Worm (Caenorhabditis elegans) whole organism, L4 larva: ENCODE results near the gene T08G5.1.
"Not testable (repeated sequence)": the region's sequence is repeated elsewhere in the genome, so short reads cannot be mapped to it uniquely, and the experiment has no call there.

Experiments
- F44E2.7 ChIP-seq: fragments of 200-800 bp; sonication (Bioruptor generic); IDR thresholded peaks from 2 replicates; pipeline ENCODE4 v2.1.2; 2022; ENCODE audit warnings: missing genetic modification characterization, missing compliant biosample characterization
- Y105C5A.15 ChIP-seq: fragments of 200-800 bp; sonication (Bioruptor generic); IDR thresholded peaks from 2 replicates; pipeline ENCODE4 v1.3.6; 2022; ENCODE audit warnings: missing genetic modification characterization, missing compliant biosample characterization
- Y48G9A.11 ChIP-seq: fragments of 200-800 bp; sonication (Bioruptor generic); IDR thresholded peaks from 2 replicates; pipeline ENCODE4 v1.3.6; 2022; ENCODE audit warnings: missing genetic modification reagents, missing genetic modification characterization, missing compliant biosample characterization
- Y75B8A.6 ChIP-seq: fragments of 200-800 bp; sonication (Bioruptor generic); IDR thresholded peaks from 2 replicates; pipeline ENCODE4 v1.3.6; 2022; ENCODE audit warnings: missing genetic modification reagents, missing genetic modification characterization, missing compliant biosample characterization
- ZK337.2 ChIP-seq: fragments of 200-800 bp; sonication (Bioruptor generic); IDR thresholded peaks from 2 replicates; pipeline ENCODE4 v1.3.6; 2022; ENCODE audit warnings: missing genetic modification reagents, missing genetic modification characterization, missing compliant biosample characterization
- arid-1 ChIP-seq: fragments of 200-800 bp; sonication (Bioruptor generic); conservative IDR thresholded peaks from 2 replicates; pipeline ENCODE4 v1.3.6; 2022; ENCODE audit warnings: missing genetic modification reagents, missing genetic modification characterization, missing compliant biosample characterization
- ceh-20 ChIP-seq: fragments of 200-800 bp; sonication (Bioruptor generic); IDR thresholded peaks from 2 replicates; pipeline ENCODE4 v1.3.6; 2022; ENCODE audit warnings: missing genetic modification reagents, missing genetic modification characterization, missing compliant biosample characterization
- ctbp-1 ChIP-seq: fragments of 200-800 bp; sonication (Bioruptor generic); IDR thresholded peaks from 2 replicates; pipeline ENCODE4 v1.3.6; 2022; ENCODE audit warnings: missing genetic modification reagents, missing genetic modification characterization, missing compliant biosample characterization
- daf-16 ChIP-seq, 3 experiments: sonication (generic microtip); optimal IDR thresholded peaks; 2 replicates each; lab custom pipeline; 2016 to 2017; ENCODE audit warnings: missing genetic modification characterization in 3 of 3, missing genetic modification reagents in 3 of 3, mild to moderate bottlenecking in 2 of 3, missing compliant biosample characterization in 2 of 3, missing biosample characterization in 1 of 3, moderate library complexity in 1 of 3
- daf-8 ChIP-seq: fragments of 200-800 bp; sonication (Bioruptor generic); IDR thresholded peaks from 2 replicates; pipeline ENCODE4 v1.3.6; 2022; ENCODE audit warnings: missing genetic modification characterization, missing compliant biosample characterization
- dmd-6 ChIP-seq: fragments of 200-800 bp; sonication (Bioruptor generic); IDR thresholded peaks from 2 replicates; pipeline ENCODE4 v1.3.6; 2022; ENCODE audit warnings: missing genetic modification reagents, missing genetic modification characterization, missing compliant biosample characterization
- dpl-1 ChIP-seq: fragments of 150-350 bp; optimal IDR thresholded peaks from 2 replicates; lab custom pipeline; 2014; ENCODE audit warnings: missing biosample characterization, missing genetic modification reagents, missing genetic modification characterization
- duxl-1 ChIP-seq: sonication (generic microtip); optimal IDR thresholded peaks from 2 replicates; lab custom pipeline; 2016; ENCODE audit warnings: mild to moderate bottlenecking, missing genetic modification characterization, moderate library complexity, missing compliant biosample characterization; ENCODE audit not compliant: poor library complexity
- dve-1 ChIP-seq: sonication (generic microtip); optimal IDR thresholded peaks from 2 replicates; lab custom pipeline; 2017; ENCODE audit warnings: antibody characterized with exemption, mild to moderate bottlenecking, missing genetic modification characterization, missing compliant biosample characterization; ENCODE audit not compliant: insufficient read depth
- egl-27 ChIP-seq: sonication (generic microtip); optimal IDR thresholded peaks from 3 replicates; lab custom pipeline; 2017; ENCODE audit warnings: missing biosample characterization, missing genetic modification reagents, missing genetic modification characterization
- gei-8 ChIP-seq: fragments of 200-800 bp; sonication (Bioruptor generic); optimal IDR thresholded peaks from 2 replicates; lab custom pipeline; 2018; ENCODE audit warnings: mild to moderate bottlenecking, missing genetic modification characterization, missing compliant biosample characterization
- hlh-11 ChIP-seq: fragments of 200-800 bp; sonication (Bioruptor generic); optimal IDR thresholded peaks from 2 replicates; lab custom pipeline; 2018; ENCODE audit warnings: mild to moderate bottlenecking, missing genetic modification characterization, missing compliant biosample characterization
- hmg-1.1 ChIP-seq: fragments of 200-800 bp; sonication (Bioruptor generic); IDR thresholded peaks from 2 replicates; pipeline ENCODE4 v1.3.6; 2022; ENCODE audit warnings: missing genetic modification reagents, missing genetic modification characterization, missing compliant biosample characterization
- lim-7 ChIP-seq: fragments of 200-800 bp; sonication (Bioruptor generic); IDR thresholded peaks from 2 replicates; pipeline ENCODE4 v1.3.6; 2022; ENCODE audit warnings: missing genetic modification characterization, missing compliant biosample characterization
- lin-1 ChIP-seq: fragments of 200-800 bp; sonication (Bioruptor generic); IDR thresholded peaks from 2 replicates; pipeline ENCODE4 v1.3.6; 2022; ENCODE audit warnings: missing genetic modification reagents, missing genetic modification characterization, missing compliant biosample characterization
- lin-15B ChIP-seq: fragments of 150-350 bp; sonication (generic microtip); optimal IDR thresholded peaks from 3 replicates; lab custom pipeline; 2014; ENCODE audit warnings: missing biosample characterization, missing genetic modification characterization
- lin-38 ChIP-seq: fragments of 200-800 bp; sonication (Bioruptor generic); IDR thresholded peaks from 2 replicates; pipeline ENCODE4 v1.3.6; 2022; ENCODE audit warnings: missing genetic modification reagents, missing genetic modification characterization, missing compliant biosample characterization
- lir-3 ChIP-seq: sonication (generic microtip); optimal IDR thresholded peaks from 2 replicates; lab custom pipeline; 2016; ENCODE audit warnings: mild to moderate bottlenecking, missing genetic modification characterization, missing compliant biosample characterization
- lsy-2 ChIP-seq, 2 experiments: fragments of 150-350 bp in 1 of 2; sonication (generic microtip) in 1 of 2; optimal IDR thresholded peaks; 2 replicates each; lab custom pipeline; 2014 to 2017; ENCODE audit warnings: missing biosample characterization in 2 of 2, missing genetic modification characterization in 2 of 2
- madf-5 ChIP-seq, 2 experiments: fragments of 200-800 bp; sonication (Bioruptor generic); IDR thresholded peaks; 2 replicates each; pipeline ENCODE4 v1.3.6; 2022; ENCODE audit warnings: missing compliant biosample characterization in 2 of 2, missing genetic modification characterization in 2 of 2
- mes-2 ChIP-seq: sonication (generic microtip); optimal IDR thresholded peaks from 2 replicates; lab custom pipeline; 2016; ENCODE audit warnings: missing genotype, mild to moderate bottlenecking, missing genetic modification characterization, missing compliant biosample characterization; ENCODE audit not compliant: poor library complexity, severe bottlenecking
- mxl-2 ChIP-seq: fragments of 200-800 bp; sonication (Bioruptor generic); conservative IDR thresholded peaks from 2 replicates; pipeline ENCODE4 v1.3.6; 2022; ENCODE audit warnings: missing genetic modification reagents, missing genetic modification characterization, missing compliant biosample characterization
- nhr-102 ChIP-seq: sonication (generic microtip); optimal IDR thresholded peaks from 2 replicates; lab custom pipeline; 2016; ENCODE audit warnings: mild to moderate bottlenecking, missing genetic modification characterization, moderate library complexity, missing compliant biosample characterization
- nhr-41 ChIP-seq: fragments of 200-800 bp; sonication (Bioruptor generic); IDR thresholded peaks from 2 replicates; pipeline ENCODE4 v1.3.6; 2022; ENCODE audit warnings: missing genetic modification reagents, missing genetic modification characterization, missing compliant biosample characterization
- nhr-42 ChIP-seq: fragments of 200-800 bp; sonication (Bioruptor generic); IDR thresholded peaks from 2 replicates; pipeline ENCODE4 v1.3.6; 2022; ENCODE audit warnings: missing genetic modification characterization, missing compliant biosample characterization
- nhr-6 ChIP-seq: fragments of 150-350 bp; optimal IDR thresholded peaks from 2 replicates; lab custom pipeline; 2014; ENCODE audit warnings: missing biosample characterization, missing genetic modification characterization
- nhr-76 ChIP-seq: fragments of 150-350 bp; optimal IDR thresholded peaks from 2 replicates; lab custom pipeline; 2014; ENCODE audit warnings: missing biosample characterization, missing genetic modification characterization
- php-3 ChIP-seq: fragments of 200-800 bp; sonication (Bioruptor generic); IDR thresholded peaks from 2 replicates; pipeline ENCODE4 v1.3.6; 2022; ENCODE audit warnings: missing genetic modification reagents, missing genetic modification characterization, missing compliant biosample characterization
- rbr-2 ChIP-seq: sonication (generic microtip); optimal IDR thresholded peaks from 2 replicates; lab custom pipeline; 2016; ENCODE audit warnings: missing genotype, missing genetic modification characterization, missing compliant biosample characterization
- saeg-2 ChIP-seq: fragments of 200-800 bp; sonication (Bioruptor generic); IDR thresholded peaks from 2 replicates; pipeline ENCODE4 v1.3.6; 2022; ENCODE audit warnings: missing genetic modification reagents, missing genetic modification characterization, missing compliant biosample characterization
- set-16 ChIP-seq: fragments of 200-800 bp; sonication (Bioruptor generic); IDR thresholded peaks from 2 replicates; pipeline ENCODE4 v1.3.6; 2022; ENCODE audit warnings: missing genetic modification reagents, missing genetic modification characterization, missing compliant biosample characterization
- skn-1 ChIP-seq: fragments of 150-350 bp; optimal IDR thresholded peaks from 2 replicates; lab custom pipeline; 2014; ENCODE audit warnings: missing biosample characterization, missing genetic modification characterization
- spr-3 ChIP-seq: fragments of 200-800 bp; sonication (Bioruptor generic); optimal IDR thresholded peaks from 2 replicates; lab custom pipeline; 2018; ENCODE audit warnings: mild to moderate bottlenecking, missing genetic modification characterization, missing compliant biosample characterization
- tag-97 ChIP-seq: fragments of 200-800 bp; sonication (Bioruptor generic); IDR thresholded peaks from 2 replicates; pipeline ENCODE4 v1.3.6; 2022; ENCODE audit warnings: missing genetic modification characterization, missing compliant biosample characterization
- vab-7 ChIP-seq: fragments of 200-800 bp; sonication (Bioruptor generic); IDR thresholded peaks from 2 replicates; pipeline ENCODE4 v1.3.6; 2022; ENCODE audit warnings: missing genetic modification reagents, missing genetic modification characterization, missing compliant biosample characterization
- zfp-3 ChIP-seq: fragments of 200-800 bp; sonication (Bioruptor generic); conservative IDR thresholded peaks from 2 replicates; pipeline ENCODE4 v1.3.6; 2022; ENCODE audit warnings: missing genetic modification reagents, missing genetic modification characterization, missing compliant biosample characterization
- zip-2 ChIP-seq: fragments of 150-350 bp; optimal IDR thresholded peaks from 2 replicates; lab custom pipeline; 2014; ENCODE audit warnings: missing biosample characterization, missing genetic modification characterization

T08G5.1 gene

DNA sequence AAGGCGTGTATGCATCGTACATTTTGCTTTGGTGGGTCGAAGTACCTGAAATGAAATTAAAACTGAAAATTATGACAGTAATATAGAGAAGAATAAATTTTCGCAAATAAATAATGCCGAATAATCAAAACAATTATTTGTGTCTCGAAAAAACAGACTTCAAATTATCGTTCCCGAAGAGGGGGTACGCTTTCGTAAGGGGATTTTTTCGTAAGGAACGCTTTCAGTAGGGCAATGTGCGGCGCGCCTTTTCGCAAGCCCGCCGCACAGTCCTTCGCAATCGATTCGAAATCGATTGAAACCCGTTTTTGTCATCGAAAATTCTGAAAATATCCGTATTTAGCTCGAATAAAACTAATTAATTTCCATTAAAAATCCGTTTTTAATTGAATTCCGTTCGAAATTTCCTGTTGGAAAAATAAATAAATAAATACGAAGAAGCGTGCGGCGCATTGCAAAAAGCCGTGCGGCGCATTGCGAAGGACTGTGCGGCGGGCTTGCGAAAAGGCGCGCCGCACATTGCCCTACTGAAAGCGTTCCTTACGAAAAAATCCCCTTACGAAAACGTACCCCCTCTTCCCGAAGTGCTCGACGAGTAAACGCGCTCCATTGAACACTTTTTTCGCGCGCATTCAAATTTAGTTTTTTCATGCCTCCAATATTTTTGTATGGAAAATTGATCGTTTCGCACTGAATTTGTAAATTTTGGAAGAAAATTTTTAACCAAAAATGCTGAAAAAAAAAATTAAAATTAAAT is 19.9 kb downstream of the T08G5.1 start, which contains the start of gene vps-39 (continued):
- TF ChIP-seq hmg-1.1 (GFP tag; lab: Robert Waterston, UW) (peak; percentile 95), nhr-42 (GFP tag; lab: Robert Waterston, UW) (peak; percentile 95), ZK337.2 (GFP tag; lab: Robert Waterston, UW) (0 out of 2 replicates have a peak, but pooled peaks have one; percentile 67), daf-8 (GFP tag; lab: Robert Waterston, UW) (peak; percentile 71; the same call in 1 of the 2 replicates), hlh-11 (tag; lab: Kevin White, UChicago) (peak; percentile 54), ceh-20 (GFP tag; lab: Robert Waterston, UW) (peak; percentile 96), lim-7 (GFP tag; lab: Robert Waterston, UW) (0 out of 2 replicates have a peak, but pooled peaks have one; percentile 51), php-3 (peak; percentile 86), tag-97 (GFP tag; lab: Robert Waterston, UW) (0 out of 2 replicates have a peak, but pooled peaks have one; percentile 42), vab-7 (peak; percentile 95), lin-38 (peak; percentile 99), Y105C5A.15 (peak; percentile 67; the same call in 1 of the 2 replicates), F44E2.7 (peak; percentile 66; the same call in 1 of the 2 replicates), madf-5 (GFP tag; IDR thresholded peaks at IDR 0.05; lab: Robert Waterston, UW) (0 out of 4 replicates have a peak, but pooled peaks of 1 of the 2 experiments have one; percentile 32), saeg-2 (GFP tag; lab: Robert Waterston, UW) (peak; percentile 92), ctbp-1 (GFP tag; lab: Robert Waterston, UW) (peak; percentile 90), nhr-102 (peak; percentile 45), set-16 (GFP tag; lab: Robert Waterston, UW) (peak; percentile 87), Y75B8A.6 (GFP tag; lab: Robert Waterston, UW) (0 out of 2 replicates have a peak, but pooled peaks have one; percentile 54), lin-15B (tag; lab: Kevin White, UChicago) (peak; percentile 17), Y48G9A.11 (GFP tag; lab: Robert Waterston, UW) (peak; percentile 86), arid-1 (GFP tag; lab: Robert Waterston, UW) (peak; percentile 84), rbr-2 (tag; lab: Kevin White, UChicago) (peak; percentile 56), lin-1 (GFP tag; lab: Robert Waterston, UW) (peak; percentile 68), dmd-6 (GFP tag; lab: Robert Waterston, UW) (peak; percentile 89), mes-2 (tag; lab: Kevin White, UChicago) (peak; percentile 57), duxl-1 (tag; lab: Kevin White, UChicago) (peak; percentile 47), zfp-3 (GFP tag; lab: Robert Waterston, UW) (peak; percentile 90), nhr-41 (GFP tag; lab: Robert Waterston, UW) (peak; percentile 72; the same call in 1 of the 2 replicates), dve-1 (tag; lab: Kevin White, UChicago) (peak; percentile 3)

DNA sequence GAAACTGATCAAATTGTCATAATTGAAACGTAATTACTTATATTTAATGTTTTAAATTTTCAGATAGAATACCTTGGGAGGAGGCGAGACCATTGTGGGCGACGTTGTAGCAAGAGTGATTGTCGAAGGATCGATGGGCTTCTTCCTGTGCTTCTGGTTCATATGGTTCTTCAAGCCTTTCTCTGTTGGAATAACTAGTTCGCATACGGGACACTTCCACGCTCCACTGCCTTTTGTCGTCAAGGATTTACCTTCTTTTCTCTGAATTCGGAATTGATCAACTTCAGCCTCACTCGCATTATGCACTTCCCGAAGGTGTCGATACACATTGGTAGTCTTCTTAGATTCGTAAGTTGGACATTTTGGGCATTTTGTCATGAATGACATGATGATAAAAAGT is 30.7 kb downstream of the T08G5.1 start, which contains the start of gene F58D12.1:
F58D12.1 (plus strand) TSS at position 301 of the 400 bp plus-strand sequence.
- not testable (repeated sequence) for TF ChIP-seq gei-8 (GFP tag; lab: Kevin White, UChicago); tag-97 (GFP tag; lab: Robert Waterston, UW); egl-27 (tag; lab: Kevin White, UChicago)

DNA sequence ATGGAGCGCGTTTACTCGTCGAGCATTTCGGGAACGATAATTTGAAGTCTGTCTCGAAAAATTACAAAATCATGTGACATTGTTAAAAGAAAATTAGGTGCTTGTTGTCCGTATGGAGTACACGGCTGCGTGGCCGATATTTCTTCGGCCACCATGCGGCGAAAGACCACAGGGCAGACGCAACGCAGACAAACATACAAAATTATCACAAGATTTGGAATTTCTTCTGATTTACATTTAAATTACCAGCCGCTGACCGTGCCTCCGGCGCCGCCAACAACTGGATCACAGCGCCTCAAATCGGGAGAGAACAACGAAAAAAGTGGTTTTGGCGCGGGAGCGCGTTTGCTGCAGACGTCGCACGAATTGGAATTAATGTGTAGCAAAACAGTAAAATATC is 36.5 kb downstream of the T08G5.1 start:
- TF ChIP-seq rbr-2 (tag; lab: Kevin White, UChicago): peak; percentile 92
- peak; percentile 97 for TF ChIP-seq php-3
- TF ChIP-seq daf-16 (GFP tag; optimal IDR thresholded peaks at IDR 0.05; lab: Kevin White, UChicago): peak; percentile 28 to 38
- TF ChIP-seq daf-16 (tag; optimal IDR thresholded peaks at IDR 0.05; lab: Kevin White, UChicago): peak; percentile 43
- peak; percentile 65 for TF ChIP-seq nhr-76
- TF ChIP-seq nhr-6: peak; percentile 87
- peak; percentile 90 for TF ChIP-seq dpl-1 (GFP tag; lab: Kevin White, UChicago)
- TF ChIP-seq mxl-2 (GFP tag; lab: Robert Waterston, UW): peak; percentile 88
- peak; percentile 91; the same call in 1 of the 2 replicates for TF ChIP-seq Y75B8A.6 (GFP tag; lab: Robert Waterston, UW)
- TF ChIP-seq spr-3 (GFP tag; lab: Kevin White, UChicago): peak; percentile 57
- TF ChIP-seq zfp-3 (GFP tag; lab: Robert Waterston, UW): peak; percentile 96
- TF ChIP-seq skn-1 (tag; lab: Kevin White, UChicago): peak; percentile 51
- TF ChIP-seq zip-2 (tag; lab: Kevin White, UChicago): peak; percentile 69
- TF ChIP-seq ceh-20 (GFP tag; lab: Robert Waterston, UW): peak; percentile 98
- TF ChIP-seq F44E2.7: peak; percentile 86
- peak; percentile 89; the same call in 1 of the 2 replicates for TF ChIP-seq Y105C5A.15
- TF ChIP-seq lsy-2 (tag; optimal IDR thresholded peaks at IDR 0.05; lab: Kevin White, UChicago): peak; percentile 42 to 93
- TF ChIP-seq lir-3 (tag; lab: Kevin White, UChicago): peak; percentile 26
